Worm (Caenorhabditis elegans): ENCODE data around the gene F49F1.18.

DNA sequence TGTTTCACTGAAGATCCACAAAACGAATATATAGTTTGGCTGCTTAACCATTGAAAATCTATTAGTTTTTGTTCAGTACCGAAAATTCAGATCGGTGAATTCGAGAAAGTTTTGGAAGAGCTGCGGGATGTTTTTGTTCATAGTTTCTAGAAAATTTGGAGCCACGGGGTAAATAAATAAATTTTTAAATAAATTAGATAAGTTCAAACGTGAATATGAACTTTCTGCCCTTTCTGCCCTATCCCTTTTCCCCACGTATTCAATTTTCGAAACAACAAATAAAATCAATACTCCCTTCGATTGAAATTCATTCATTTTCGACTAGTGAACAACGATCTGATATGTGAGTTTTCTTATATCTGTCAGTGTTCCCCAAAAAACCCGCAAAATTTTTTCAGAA, 22.0 kb upstream of the F49F1.18 start, which contains the start of gene scrm-5:
- TF ChIP-seq lin-32 (GFP tag; optimal IDR thresholded peaks at IDR 0.05) (no peak), sem-2 (GFP tag; optimal IDR thresholded peaks at IDR 0.05) (no peak), snpc-4 (tag; optimal IDR thresholded peaks at IDR 0.05) (no peak), elt-3 (tag; optimal IDR thresholded peaks at IDR 0.05) (no peak), bed-3 (GFP tag; optimal IDR thresholded peaks at IDR 0.05) (no peak), nhr-237 (tag; optimal IDR thresholded peaks at IDR 0.05) (no peak), tbx-8 (GFP tag; optimal IDR thresholded peaks at IDR 0.05) (no peak), unc-39 (tag; optimal IDR thresholded peaks at IDR 0.05) (no peak), ceh-39 (tag; optimal IDR thresholded peaks at IDR 0.05) (no peak), ces-1 (GFP tag; optimal IDR thresholded peaks at IDR 0.05) (no peak), lin-13 (tag; optimal IDR thresholded peaks at IDR 0.05) (no peak), unc-62 (GFP tag; optimal IDR thresholded peaks at IDR 0.05) (no peak), M03D4.4 (tag; optimal IDR thresholded peaks at IDR 0.05) (no peak)

All from whole organism, mixed stage, embryonic.